Fruit fly (Drosophila melanogaster) whole organism, embryonic: ENCODE results near the gene CG9018.
A peak's percentile ranks its signal among the peaks of the same experiment; 100 is the strongest.

ENCODE experiments used
- ATbp ChIP-seq: fragments of 200-800 bp; sonication (Bioruptor generic); optimal IDR thresholded peaks from 2 replicates; lab custom pipeline; 2017; ENCODE audit warnings: missing biosample characterization, mild to moderate bottlenecking, missing genetic modification characterization, missing genetic modification reagents
- Adf1 ChIP-seq: fragments of 200-800 bp; sonication (Bioruptor generic); IDR thresholded peaks from 2 replicates; pipeline ENCODE4 v1.3.6; 2022; ENCODE audit warnings: missing biosample characterization, missing genetic modification characterization
- Asciz ChIP-seq: fragments of 200-800 bp; sonication (Bioruptor generic); optimal IDR thresholded peaks from 2 replicates; lab custom pipeline; 2017; ENCODE audit warnings: missing biosample characterization, mild to moderate bottlenecking, missing genetic modification characterization, missing genetic modification reagents
- Awh ChIP-seq: fragments of 200-800 bp; sonication (Bioruptor generic); IDR thresholded peaks from 2 replicates; pipeline ENCODE4, ENCODE4 v1.3.6; 2022; ENCODE audit warnings: missing biosample characterization, missing genetic modification characterization
- CG10209 ChIP-seq: fragments of 200-800 bp; sonication (Bioruptor generic); optimal IDR thresholded peaks from 3 replicates; lab custom pipeline; 2017; ENCODE audit warnings: missing biosample characterization, mild to moderate bottlenecking, missing genetic modification characterization, missing genetic modification reagents
- CG11504 ChIP-seq: fragments of 200-800 bp; sonication (Bioruptor generic); optimal IDR thresholded peaks from 3 replicates; lab custom pipeline; 2019; ENCODE audit warnings: missing biosample characterization, mild to moderate bottlenecking, missing genetic modification characterization, moderate library complexity
- CG11723 ChIP-seq: fragments of 200-800 bp; sonication (Bioruptor generic); optimal IDR thresholded peaks from 2 replicates; lab custom pipeline; 2017; ENCODE audit warnings: missing biosample characterization, mild to moderate bottlenecking, missing genetic modification characterization
- CG12299 ChIP-seq: fragments of 200-800 bp; sonication (Bioruptor generic); optimal IDR thresholded peaks from 2 replicates; lab custom pipeline; 2018; ENCODE audit warnings: missing biosample characterization, mild to moderate bottlenecking, missing genetic modification characterization
- CG14710 ChIP-seq: fragments of 200-800 bp; sonication (Bioruptor generic); optimal IDR thresholded peaks from 3 replicates; lab custom pipeline; 2019; ENCODE audit warnings: missing biosample characterization, mild to moderate bottlenecking, missing genetic modification characterization, moderate library complexity
- CG14860 ChIP-seq: fragments of 200-800 bp; sonication (Bioruptor generic); IDR thresholded peaks from 3 replicates; pipeline ENCODE4 v1.3.6; 2022; ENCODE audit warnings: missing biosample characterization, missing genetic modification characterization; ENCODE audit not compliant: partially characterized antibody
- CG17186 ChIP-seq: fragments of 200-800 bp; sonication (Bioruptor generic); optimal IDR thresholded peaks from 3 replicates; lab custom pipeline; 2017; ENCODE audit warnings: missing biosample characterization, missing genetic modification reagents, missing genetic modification characterization
- CG18764 ChIP-seq: fragments of 200-800 bp; sonication (Bioruptor generic); optimal IDR thresholded peaks from 3 replicates; lab custom pipeline; 2016; ENCODE audit warnings: missing biosample characterization, missing genetic modification characterization
- CG2116 ChIP-seq: fragments of 200-800 bp; sonication (Bioruptor generic); optimal IDR thresholded peaks from 3 replicates; lab custom pipeline; 2018; ENCODE audit warnings: missing biosample characterization, mild to moderate bottlenecking, missing genetic modification characterization
- CG2120 ChIP-seq: fragments of 200-800 bp; sonication (Bioruptor generic); optimal IDR thresholded peaks from 3 replicates; lab custom pipeline; 2016; ENCODE audit warnings: missing biosample characterization, missing genetic modification characterization
- CG2199 ChIP-seq: fragments of 200-800 bp; sonication (Bioruptor generic); IDR thresholded peaks from 3 replicates; pipeline ENCODE4 v1.3.6; 2022; ENCODE audit warnings: missing biosample characterization, missing genetic modification characterization
- CG2202 ChIP-seq: fragments of 200-800 bp; sonication (Bioruptor generic); optimal IDR thresholded peaks from 2 replicates; lab custom pipeline; 2018; ENCODE audit warnings: missing biosample characterization, mild to moderate bottlenecking, missing genetic modification characterization
- CG3065 ChIP-seq: fragments of 200-800 bp; sonication (Bioruptor generic); optimal IDR thresholded peaks from 2 replicates; lab custom pipeline; 2016; ENCODE audit warnings: missing biosample characterization, missing genetic modification characterization
- CG4707 ChIP-seq: fragments of 200-800 bp; sonication (Bioruptor generic); optimal IDR thresholded peaks from 2 replicates; lab custom pipeline; 2018; ENCODE audit warnings: missing biosample characterization, mild to moderate bottlenecking, missing genetic modification characterization, moderate library complexity
- CG5180 ChIP-seq: fragments of 200-800 bp; sonication (Bioruptor generic); optimal IDR thresholded peaks from 3 replicates; lab custom pipeline; 2017; ENCODE audit warnings: missing biosample characterization, missing genetic modification characterization, mild to moderate bottlenecking, moderate library complexity, missing genetic modification reagents
- CG6683 ChIP-seq: fragments of 200-800 bp; sonication (Bioruptor generic); optimal IDR thresholded peaks from 2 replicates; lab custom pipeline; 2017; ENCODE audit warnings: missing biosample characterization, mild to moderate bottlenecking, missing genetic modification characterization, missing genetic modification reagents
- CG6813 ChIP-seq: fragments of 200-800 bp; sonication (Bioruptor generic); optimal IDR thresholded peaks from 2 replicates; lab custom pipeline; 2017; ENCODE audit warnings: missing biosample characterization, missing genetic modification characterization, mild to moderate bottlenecking, moderate library complexity, missing genetic modification reagents
- CG7556 ChIP-seq: fragments of 200-800 bp; sonication (Bioruptor generic); optimal IDR thresholded peaks from 2 replicates; lab custom pipeline; 2017; ENCODE audit warnings: missing biosample characterization, mild to moderate bottlenecking, missing genetic modification characterization
- CG8359 ChIP-seq: fragments of 200-800 bp; sonication (Bioruptor generic); optimal IDR thresholded peaks from 2 replicates; lab custom pipeline; 2017; ENCODE audit warnings: missing biosample characterization, mild to moderate bottlenecking, missing genetic modification characterization, borderline replicate concordance
- Dp ChIP-seq: fragments of 200-800 bp; sonication (Bioruptor generic); optimal IDR thresholded peaks from 2 replicates; lab custom pipeline; 2018; ENCODE audit warnings: missing biosample characterization, mild to moderate bottlenecking, missing genetic modification characterization, moderate library complexity
- E2f2 ChIP-seq: fragments of 200-800 bp; sonication (Bioruptor generic); IDR thresholded peaks from 2 replicates; pipeline ENCODE4 v1.3.6; 2022; ENCODE audit warnings: missing biosample characterization, missing genetic modification characterization
- Hey ChIP-seq: fragments of 200-800 bp; sonication (Bioruptor generic); optimal IDR thresholded peaks from 3 replicates; lab custom pipeline; 2018; ENCODE audit warnings: missing biosample characterization, mild to moderate bottlenecking, missing genetic modification characterization
- Hr39 ChIP-seq: fragments of >200 bp; optimal IDR thresholded peaks from 2 replicates; lab custom pipeline; 2017
- Kr ChIP-seq: fragments of 200-800 bp; sonication (Bioruptor generic); optimal IDR thresholded peaks from 2 replicates; lab custom pipeline; 2017; ENCODE audit warnings: missing biosample characterization, mild to moderate bottlenecking, missing genetic modification characterization
- MESR4 ChIP-seq: fragments of 200-800 bp; sonication (Bioruptor generic); optimal IDR thresholded peaks from 2 replicates; lab custom pipeline; 2018; ENCODE audit warnings: missing biosample characterization, mild to moderate bottlenecking, missing genetic modification characterization, moderate library complexity
- Mrtf ChIP-seq: fragments of 200-800 bp; sonication (Bioruptor generic); IDR thresholded peaks from 3 replicates; pipeline ENCODE4 v1.3.6; 2022; ENCODE audit warnings: missing biosample characterization, missing genetic modification characterization
- Oli ChIP-seq: fragments of 200-800 bp; sonication (Bioruptor generic); optimal IDR thresholded peaks from 2 replicates; lab custom pipeline; 2018; ENCODE audit warnings: missing biosample characterization, mild to moderate bottlenecking, missing genetic modification characterization, moderate library complexity
- Sox100B ChIP-seq: fragments of 200-800 bp; sonication (Bioruptor generic); optimal IDR thresholded peaks from 3 replicates; lab custom pipeline; 2018; ENCODE audit warnings: missing biosample characterization, mild to moderate bottlenecking, missing genetic modification characterization
- Sry-β ChIP-seq: fragments of 200-800 bp; sonication (Bioruptor generic); optimal IDR thresholded peaks from 2 replicates; lab custom pipeline; 2018; ENCODE audit warnings: missing biosample characterization, mild to moderate bottlenecking, missing genetic modification characterization, moderate library complexity
- Ssrp ChIP-seq: fragments of 200-800 bp; sonication (Bioruptor generic); optimal IDR thresholded peaks from 2 replicates; lab custom pipeline; 2018; ENCODE audit warnings: missing biosample characterization, mild to moderate bottlenecking, missing genetic modification characterization, moderate library complexity
- ap ChIP-seq: fragments of 200-800 bp; sonication (Bioruptor generic); IDR thresholded peaks from 2 replicates; pipeline ENCODE4 v1.3.6; 2022; ENCODE audit warnings: missing biosample characterization, missing genetic modification characterization
- ash1 ChIP-seq: fragments of 200-800 bp; sonication (Bioruptor generic); optimal IDR thresholded peaks from 2 replicates; lab custom pipeline; 2018; ENCODE audit warnings: missing biosample characterization, mild to moderate bottlenecking, missing genetic modification characterization
- btn ChIP-seq: fragments of 200-800 bp; sonication (Bioruptor generic); optimal IDR thresholded peaks from 2 replicates; lab custom pipeline; 2016; ENCODE audit warnings: missing biosample characterization, missing genetic modification characterization
- cas ChIP-seq: fragments of 200-800 bp; sonication (Bioruptor generic); IDR thresholded peaks from 2 replicates; pipeline ENCODE4 v1.3.6; 2022; ENCODE audit warnings: missing biosample characterization, missing genetic modification characterization
- cato ChIP-seq: fragments of 200-800 bp; sonication (Bioruptor generic); optimal IDR thresholded peaks from 2 replicates; lab custom pipeline; 2016; ENCODE audit warnings: missing biosample characterization, missing genetic modification characterization, borderline replicate concordance
- crol ChIP-seq: fragments of 200-800 bp; sonication (Bioruptor generic); IDR thresholded peaks from 2 replicates; pipeline ENCODE4 v1.3.6; 2022; ENCODE audit warnings: missing biosample characterization, missing genetic modification characterization
- dimm ChIP-seq: fragments of 200-800 bp; sonication (Bioruptor generic); IDR thresholded peaks from 2 replicates; pipeline ENCODE4 v1.3.6; 2022; ENCODE audit warnings: missing biosample characterization, missing genetic modification characterization
- fru ChIP-seq: fragments of >200 bp; optimal IDR thresholded peaks from 2 replicates; lab custom pipeline; 2017
- grn ChIP-seq: fragments of 200-800 bp; sonication (Bioruptor generic); optimal IDR thresholded peaks from 3 replicates; lab custom pipeline; 2017; ENCODE audit warnings: missing biosample characterization, missing genetic modification characterization
- gro ChIP-seq: fragments of 200-800 bp; sonication (Bioruptor generic); optimal IDR thresholded peaks from 2 replicates; lab custom pipeline; 2016; ENCODE audit warnings: missing biosample characterization, missing genetic modification characterization
- insv ChIP-seq, 2 experiments: fragments of 200-800 bp; sonication (Bioruptor generic); optimal IDR thresholded peaks; 3 replicates each; lab custom pipeline; 2016 to 2018; ENCODE audit warnings: missing biosample characterization in 2 of 2, missing genetic modification characterization in 2 of 2
- prd ChIP-seq, 3 experiments: fragments of >200 bp in 2 of 3; fragments of 200-800 bp in 1 of 3; sonication (Bioruptor generic) in 1 of 3; optimal IDR thresholded peaks in 2 of 3; IDR thresholded peaks in 1 of 3; 2 replicates in 2 of 3; 3 replicates in 1 of 3; pipeline versions ENCODE4 v1.3.6 to Lab custom; 2017 to 2022; ENCODE audit warnings: missing biosample characterization in 1 of 3, missing genetic modification characterization in 1 of 3
- sqz ChIP-seq: fragments of 200-800 bp; sonication (Bioruptor generic); optimal IDR thresholded peaks from 3 replicates; lab custom pipeline; 2018; ENCODE audit warnings: missing biosample characterization, mild to moderate bottlenecking, missing genetic modification characterization
- vvl ChIP-seq: fragments of 200-800 bp; sonication (Bioruptor generic); IDR thresholded peaks from 2 replicates; pipeline ENCODE4 v1.3.6; 2022; ENCODE audit warnings: missing biosample characterization, missing genetic modification characterization
- wek ChIP-seq: fragments of 200-800 bp; sonication (Bioruptor generic); optimal IDR thresholded peaks from 3 replicates; lab custom pipeline; 2018; ENCODE audit warnings: missing biosample characterization, mild to moderate bottlenecking, missing genetic modification characterization, moderate library complexity
- zf30C ChIP-seq: fragments of 200-800 bp; sonication (Bioruptor generic); optimal IDR thresholded peaks from 3 replicates; lab custom pipeline; 2018; ENCODE audit warnings: missing biosample characterization, mild to moderate bottlenecking, missing genetic modification characterization

The CG9018 gene

DNA sequence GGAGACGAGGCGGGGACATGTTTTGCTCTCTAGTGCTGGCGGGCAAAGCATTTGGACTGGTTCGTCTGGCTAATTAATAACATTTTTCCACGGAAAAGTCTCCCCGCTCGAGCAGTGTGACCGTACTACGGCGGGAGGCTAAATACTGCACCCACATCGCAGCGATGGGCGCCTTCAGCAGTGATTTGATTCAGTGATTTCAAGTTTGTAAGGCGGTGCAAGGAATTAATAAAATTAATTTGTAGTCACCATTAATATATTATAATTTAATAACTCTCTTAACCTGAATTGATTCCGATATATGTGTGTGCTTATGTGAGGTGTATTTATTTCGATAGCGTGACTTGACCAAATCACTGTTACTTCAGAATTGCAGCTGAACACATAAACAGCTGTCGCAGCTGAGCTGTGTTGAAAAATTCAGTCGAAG is 25.7 kb upstream of the CG9018 start, which contains the start of the genes oxt and CG13807 (continued):
- TF ChIP-seq CG8359 (GFP tag; lab: Kevin White, UChicago) = peak; percentile 44
- peak; percentile 85 for TF ChIP-seq CG2120 (GFP tag; lab: Kevin White, UChicago)
- no peak for TF ChIP-seq zf30C (GFP tag; lab: Kevin White, UChicago)
- TF ChIP-seq MESR4 = peak; percentile 67
- peak; percentile 45 for TF ChIP-seq CG6813 (GFP tag; lab: Kevin White, UChicago)
- TF ChIP-seq vvl (GFP tag; lab: Robert Waterston, UW) = peak; percentile 94
- no peak for TF ChIP-seq sqz
- peak; percentile 35 for TF ChIP-seq grn
- TF ChIP-seq ash1 (GFP tag; lab: Kevin White, UChicago) = peak; percentile 9
- TF ChIP-seq Sry-β (GFP tag; lab: Kevin White, UChicago) = peak; percentile 63
- TF ChIP-seq CG4707 (GFP tag; lab: Kevin White, UChicago) = peak; percentile 30
- TF ChIP-seq wek = peak; percentile 61
- peak; percentile 71 for TF ChIP-seq Adf1
- TF ChIP-seq Ssrp (tag; lab: Kevin White, UChicago) = peak; percentile 86
- TF ChIP-seq E2f2 = peak; percentile 70
- peak; percentile 26 for TF ChIP-seq CG5180 (GFP tag; lab: Kevin White, UChicago)
- TF ChIP-seq Sox100B = no peak
- TF ChIP-seq CG17186 (GFP tag; lab: Kevin White, UChicago) = peak; percentile 71
- TF ChIP-seq btn (GFP tag; lab: Kevin White, UChicago) = no peak
- no peak for TF ChIP-seq fru (lab: Kevin White, UChicago)
- TF ChIP-seq Hey (tag; lab: Kevin White, UChicago) = peak; percentile 44
- peak; percentile 83 for TF ChIP-seq CG11723 (GFP tag; lab: Kevin White, UChicago)
- peak; percentile 77 for TF ChIP-seq gro
- TF ChIP-seq CG7556 (GFP tag; lab: Kevin White, UChicago) = peak; percentile 82
- TF ChIP-seq crol (GFP tag; lab: Robert Waterston, UW) = peak; percentile 44; the same call in 1 of the 2 replicates
- TF ChIP-seq prd (optimal IDR thresholded peaks at IDR 0.05; lab: Kevin White, UChicago) = no peak
- peak; percentile 94 for TF ChIP-seq prd (GFP tag; IDR thresholded peaks at IDR 0.05; lab: Robert Waterston, UW)
- TF ChIP-seq CG2199 (GFP tag; lab: Robert Waterston, UW) = peak; percentile 88
- peak; percentile 79 for TF ChIP-seq cato (GFP tag; lab: Kevin White, UChicago)
- TF ChIP-seq CG3065 (GFP tag; lab: Kevin White, UChicago) = peak; percentile 59
- peak; percentile 70 for TF ChIP-seq Asciz (GFP tag; lab: Kevin White, UChicago)
- TF ChIP-seq CG12299 (tag; lab: Kevin White, UChicago) = peak; percentile 82
- no peak for TF ChIP-seq Hr39
- peak; percentile 23 for TF ChIP-seq Dp (GFP tag; lab: Kevin White, UChicago)
- peak; percentile 87 for TF ChIP-seq Mrtf (GFP tag; lab: Robert Waterston, UW)
- TF ChIP-seq CG10209 (GFP tag; lab: Kevin White, UChicago) = peak; percentile 87
- TF ChIP-seq Awh (GFP tag; lab: Robert Waterston, UW) = peak; percentile 81
- peak; percentile 76 for TF ChIP-seq CG2116 (GFP tag; lab: Kevin White, UChicago)
- TF ChIP-seq ATbp (GFP tag; lab: Kevin White, UChicago) = peak; percentile 78
- TF ChIP-seq CG14710 (tag; lab: Kevin White, UChicago) = peak; percentile 89
- peak in 1 of 2 experiments; percentile 44 for TF ChIP-seq insv (GFP tag; optimal IDR thresholded peaks at IDR 0.05; lab: Kevin White, UChicago)
- TF ChIP-seq CG14860 (GFP tag; lab: Robert Waterston, UW) = no peak
- peak; percentile 70 for TF ChIP-seq CG6683 (GFP tag; lab: Kevin White, UChicago)
- TF ChIP-seq CG11504 (tag; lab: Kevin White, UChicago) = peak; percentile 84
- TF ChIP-seq Kr (GFP tag; lab: Kevin White, UChicago) = no peak
- TF ChIP-seq cas (GFP tag; lab: Robert Waterston, UW) = peak; percentile 49; the same call in 1 of the 2 replicates
- peak; percentile 65 for TF ChIP-seq CG2202 (tag; lab: Kevin White, UChicago)
- TF ChIP-seq CG18764 (GFP tag; lab: Kevin White, UChicago) = peak; percentile 68
- peak; percentile 76 for TF ChIP-seq dimm (GFP tag; lab: Robert Waterston, UW)
- TF ChIP-seq Oli (tag; lab: Kevin White, UChicago) = peak; percentile 87
- peak; percentile 69 for TF ChIP-seq ap (GFP tag; lab: Robert Waterston, UW)
